Worm (Caenorhabditis elegans): ENCODE measurements around the gene R07A4.3.

ce11 chrX:10753403-10753802 lies at the start of gene R07A4.3:
- TF ChIP-seq ztf-11 (tag; optimal IDR thresholded peaks at IDR 0.05) (no peak), ceh-82 (tag; optimal IDR thresholded peaks at IDR 0.05) (no peak), pha-4 (tag; optimal IDR thresholded peaks at IDR 0.05) (no peak), fkh-10 (GFP tag; optimal IDR thresholded peaks at IDR 0.05) (no peak), nhr-25 (tag; optimal IDR thresholded peaks at IDR 0.05) (no peak), ama-1 (optimal IDR thresholded peaks at IDR 0.05) (no peak), pqm-1 (tag; optimal IDR thresholded peaks at IDR 0.05) (no peak)
